Fruit fly (Drosophila melanogaster): ENCODE results near the gene CG44325.

CG44325 gene

DNA sequence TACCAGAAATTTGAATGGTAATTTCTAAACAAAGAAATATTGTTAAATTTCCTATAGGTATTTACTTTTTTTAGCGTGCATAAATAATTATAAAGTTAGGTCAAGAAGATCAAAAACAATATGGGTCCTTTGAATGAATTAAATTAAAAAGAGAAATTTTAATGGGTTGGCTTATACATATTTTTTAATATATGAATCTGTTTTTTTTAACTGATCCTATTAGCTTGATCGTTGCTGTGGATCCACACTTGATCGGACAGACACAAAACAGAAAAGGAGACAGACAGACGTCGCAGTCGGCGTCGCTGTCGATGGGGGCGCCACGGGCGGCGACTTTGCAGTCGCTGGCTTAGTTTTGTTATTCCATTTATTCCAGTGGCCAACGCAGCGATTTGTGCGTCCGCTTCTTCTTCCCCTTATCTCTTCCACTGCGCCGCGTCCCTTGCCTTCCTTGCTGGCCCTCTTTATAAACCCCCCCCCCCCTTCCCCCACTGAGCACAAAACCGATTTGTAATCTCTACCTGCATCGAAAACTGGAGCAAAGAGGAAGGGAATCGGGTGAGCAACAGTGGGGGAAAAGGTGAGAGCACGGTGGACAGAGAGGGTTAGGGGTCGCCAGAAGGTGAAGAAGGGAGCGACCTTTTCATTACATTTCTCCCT lies 30.4 kb downstream of the CG44325 start (continued):
- peak; percentile 56 for TF ChIP-seq oc (tag; optimal IDR thresholded peaks at IDR 0.05)
- TF ChIP-seq slbo (GFP tag; IDR thresholded peaks at IDR 0.05), result no peak
- no peak for TF ChIP-seq CG15514 (GFP tag; optimal IDR thresholded peaks at IDR 0.05)
- TF ChIP-seq Sry-δ (GFP tag; optimal IDR thresholded peaks at IDR 0.05), result no peak
- TF ChIP-seq salm (tag; optimal IDR thresholded peaks at IDR 0.05), result peak; percentile 70
- no peak for TF ChIP-seq CG10274 (GFP tag; optimal IDR thresholded peaks at IDR 0.05)
- TF ChIP-seq Hand (GFP tag; optimal IDR thresholded peaks at IDR 0.05), result no peak
- TF ChIP-seq B-H1 (GFP tag; IDR thresholded peaks at IDR 0.05), result no peak
- TF ChIP-seq Bgb (GFP tag; IDR thresholded peaks at IDR 0.05; ENCODE audit: partially characterized antibody), result no peak
- TF ChIP-seq CG12071 (GFP tag; optimal IDR thresholded peaks at IDR 0.05), result no peak
- TF ChIP-seq HmgD (GFP tag; optimal IDR thresholded peaks at IDR 0.05), result no peak
- no peak for TF ChIP-seq CG9215 (GFP tag; IDR thresholded peaks at IDR 0.05)
- TF ChIP-seq gsb-n (tag; optimal IDR thresholded peaks at IDR 0.05), result peak; percentile 91
- TF ChIP-seq Atf3 (GFP tag; optimal IDR thresholded peaks at IDR 0.05), result no peak
- no peak for TF ChIP-seq fd64A (GFP tag; optimal IDR thresholded peaks at IDR 0.05)
- no peak for TF ChIP-seq CG10462 (GFP tag; optimal IDR thresholded peaks at IDR 0.05)
- peak; percentile 54 for TF ChIP-seq Hsf (GFP tag; optimal IDR thresholded peaks at IDR 0.05)
- TF ChIP-seq CG13424 (tag; optimal IDR thresholded peaks at IDR 0.05), result peak; percentile 82
- no peak for TF ChIP-seq maf-S (GFP tag; optimal IDR thresholded peaks at IDR 0.05)
- TF ChIP-seq Spps (tag; optimal IDR thresholded peaks at IDR 0.05), result peak; percentile 65
- TF ChIP-seq gro (GFP tag; optimal IDR thresholded peaks at IDR 0.05), result no peak
- no peak for TF ChIP-seq tx (GFP tag; optimal IDR thresholded peaks at IDR 0.05)
- TF ChIP-seq CG6272 (GFP tag; IDR thresholded peaks at IDR 0.05), result no peak
- no peak for TF ChIP-seq Gug (GFP tag; IDR thresholded peaks at IDR 0.05)
- peak; percentile 44; the same call in 1 of the 3 replicates for TF ChIP-seq CG11093 (GFP tag; IDR thresholded peaks at IDR 0.05)
- 0 out of 3 replicates have a peak, but pooled peaks have one; percentile 65 for TF ChIP-seq CG11695 (GFP tag; IDR thresholded peaks at IDR 0.05)
- peak; percentile 94 for TF ChIP-seq CG11696 (GFP tag; IDR thresholded peaks at IDR 0.05)
- TF ChIP-seq Dek (tag; optimal IDR thresholded peaks at IDR 0.05), result peak; percentile 36
- TF ChIP-seq B-H2 (GFP tag; optimal IDR thresholded peaks at IDR 0.05), result no peak
- TF ChIP-seq CG6854 (GFP tag; optimal IDR thresholded peaks at IDR 0.05), result no peak
- TF ChIP-seq dmrt99B (tag; optimal IDR thresholded peaks at IDR 0.05), result peak; percentile 87
- TF ChIP-seq dysf (GFP tag; IDR thresholded peaks at IDR 0.05), result peak; percentile 48; the same call in 2 of the 3 replicates
- no peak for TF ChIP-seq schlank (tag; optimal IDR thresholded peaks at IDR 0.05)
- no peak for TF ChIP-seq crc (GFP tag; optimal IDR thresholded peaks at IDR 0.05)
- peak; percentile 33 for TF ChIP-seq Lhr (GFP tag; optimal IDR thresholded peaks at IDR 0.05)
- no peak for TF ChIP-seq CG1832 (GFP tag; optimal IDR thresholded peaks at IDR 0.05)
- no peak for TF ChIP-seq da (GFP tag; optimal IDR thresholded peaks at IDR 0.05)
- no peak for TF ChIP-seq fru (optimal IDR thresholded peaks at IDR 0.05)
- TF ChIP-seq repo (GFP tag; optimal IDR thresholded peaks at IDR 0.05), result no peak
- peak; percentile 68 for TF ChIP-seq stc (GFP tag; IDR thresholded peaks at IDR 0.05)
- no peak for TF ChIP-seq CG1647 (GFP tag; optimal IDR thresholded peaks at IDR 0.05)
- TF ChIP-seq CG14014 (GFP tag; IDR thresholded peaks at IDR 0.05), result peak; percentile 42; the same call in 1 of the 2 replicates
- no peak for TF ChIP-seq knrl (GFP tag; IDR thresholded peaks at IDR 0.05; ENCODE audit: partially characterized antibody)
- TF ChIP-seq CG9609 (GFP tag; optimal IDR thresholded peaks at IDR 0.05), result no peak
- no peak for TF ChIP-seq tll (GFP tag; optimal IDR thresholded peaks at IDR 0.05)
- no peak for TF ChIP-seq CG7963 (GFP tag; IDR thresholded peaks at IDR 0.05; ENCODE audit: partially characterized antibody)
- TF ChIP-seq fd102C (GFP tag; optimal IDR thresholded peaks at IDR 0.05), result no peak
- no peak for TF ChIP-seq sd (tag; optimal IDR thresholded peaks at IDR 0.05)
- no peak for TF ChIP-seq CG10543 (GFP tag; optimal IDR thresholded peaks at IDR 0.05)
- TF ChIP-seq CTCF (GFP tag; optimal IDR thresholded peaks at IDR 0.05), result peak; percentile 35
- TF ChIP-seq Six4 (GFP tag; optimal IDR thresholded peaks at IDR 0.05), result peak; percentile 34

All from whole organism, embryonic.